Fruit fly (Drosophila melanogaster) whole organism, prepupa: ENCODE results near the gene CG46394.

Experiments
- Blimp-1 ChIP-seq: fragments of 200-800 bp; sonication (Bioruptor generic); optimal IDR thresholded peaks from 3 replicates; lab custom pipeline; 2017; ENCODE audit warnings: missing biosample characterization, missing genetic modification characterization, mild to moderate bottlenecking, moderate library complexity, missing genetic modification reagents
- CG10631 ChIP-seq: fragments of 200-800 bp; sonication (Bioruptor generic); optimal IDR thresholded peaks from 2 replicates; lab custom pipeline; 2016; ENCODE audit warnings: missing biosample characterization, missing genetic modification characterization
- CG10669 ChIP-seq: fragments of 200-800 bp; sonication (Bioruptor generic); optimal IDR thresholded peaks from 3 replicates; lab custom pipeline; 2018; ENCODE audit warnings: missing biosample characterization, mild to moderate bottlenecking, missing genetic modification characterization, moderate library complexity
- CG11294 ChIP-seq: fragments of 200-800 bp; sonication (Bioruptor generic); IDR thresholded peaks from 2 replicates; pipeline ENCODE4 v1.3.6; 2022; ENCODE audit warnings: missing biosample characterization, missing genetic modification characterization
- CG11762 ChIP-seq: fragments of 200-800 bp; sonication (Bioruptor generic); optimal IDR thresholded peaks from 3 replicates; lab custom pipeline; 2016; ENCODE audit warnings: missing biosample characterization, missing genetic modification characterization; ENCODE audit not compliant: insufficient read depth
- CG11902 ChIP-seq: fragments of 200-800 bp; sonication (Bioruptor generic); optimal IDR thresholded peaks from 3 replicates; lab custom pipeline; 2016; ENCODE audit warnings: missing biosample characterization, missing genetic modification characterization
- CG1621 ChIP-seq: fragments of 200-800 bp; sonication (Bioruptor generic); optimal IDR thresholded peaks from 3 replicates; lab custom pipeline; 2018; ENCODE audit warnings: missing biosample characterization, mild to moderate bottlenecking, missing genetic modification characterization
- CG3032 ChIP-seq: fragments of 200-800 bp; optimal IDR thresholded peaks from 2 replicates; lab custom pipeline; 2019; ENCODE audit warnings: missing biosample characterization, mild to moderate bottlenecking, missing genetic modification characterization, moderate library complexity
- CG31627 ChIP-seq: fragments of 200-800 bp; sonication (Bioruptor generic); optimal IDR thresholded peaks from 3 replicates; lab custom pipeline; 2016; ENCODE audit warnings: missing biosample characterization, missing genetic modification characterization
- CG32006 ChIP-seq: fragments of 200-800 bp; sonication (Bioruptor generic); optimal IDR thresholded peaks from 3 replicates; lab custom pipeline; 2017; ENCODE audit warnings: missing biosample characterization, mild to moderate bottlenecking, missing genetic modification characterization
- CG34406 ChIP-seq: fragments of 200-800 bp; sonication (Bioruptor generic); optimal IDR thresholded peaks from 3 replicates; lab custom pipeline; 2016; ENCODE audit warnings: missing biosample characterization, missing genetic modification characterization
- CG6163 ChIP-seq: fragments of 200-800 bp; sonication (Bioruptor generic); IDR thresholded peaks from 3 replicates; pipeline ENCODE4 v1.3.6; 2022; ENCODE audit warnings: missing biosample characterization, missing genetic modification characterization
- CG6276 ChIP-seq: fragments of 200-800 bp; sonication (Bioruptor generic); optimal IDR thresholded peaks from 2 replicates; lab custom pipeline; 2017; ENCODE audit warnings: missing biosample characterization, mild to moderate bottlenecking, missing genetic modification characterization
- CG6854 ChIP-seq: fragments of 200-800 bp; sonication (Bioruptor generic); optimal IDR thresholded peaks from 2 replicates; lab custom pipeline; 2017; ENCODE audit warnings: missing biosample characterization, mild to moderate bottlenecking, missing genetic modification characterization
- CG7368 ChIP-seq: fragments of 200-800 bp; sonication (Bioruptor generic); optimal IDR thresholded peaks from 3 replicates; lab custom pipeline; 2016; ENCODE audit warnings: missing biosample characterization, missing genetic modification characterization
- CG8119 ChIP-seq: fragments of 200-800 bp; sonication (Bioruptor generic); IDR thresholded peaks from 3 replicates; pipeline ENCODE4 v1.3.6; 2022; ENCODE audit warnings: missing biosample characterization, missing genetic modification characterization
- CG9139 ChIP-seq: fragments of 200-800 bp; sonication (Bioruptor generic); optimal IDR thresholded peaks from 3 replicates; lab custom pipeline; 2017; ENCODE audit warnings: missing biosample characterization, mild to moderate bottlenecking, missing genetic modification characterization
- Eip75B ChIP-seq: fragments of 200-800 bp; sonication (Bioruptor generic); optimal IDR thresholded peaks from 3 replicates; lab custom pipeline; 2016; ENCODE audit warnings: missing biosample characterization, missing genetic modification characterization
- Eip78C ChIP-seq: fragments of 200-800 bp; sonication (Bioruptor generic); peaks from one replicate; lab custom pipeline; 2016; ENCODE audit warnings: missing biosample characterization, missing genetic modification characterization
- Ets21C ChIP-seq: fragments of 200-800 bp; sonication (Bioruptor generic); optimal IDR thresholded peaks from 3 replicates; lab custom pipeline; 2016; ENCODE audit warnings: missing biosample characterization, missing genetic modification characterization
- Ets96B ChIP-seq: fragments of 200-800 bp; optimal IDR thresholded peaks from 2 replicates; lab custom pipeline; 2019; ENCODE audit warnings: missing biosample characterization, mild to moderate bottlenecking, missing genetic modification characterization, moderate library complexity
- Gug ChIP-seq: fragments of 200-800 bp; sonication (Bioruptor generic); IDR thresholded peaks from 2 replicates; pipeline ENCODE4 v1.3.6; 2022; ENCODE audit warnings: missing biosample characterization, missing genetic modification characterization
- Hr38 ChIP-seq: sonication (Bioruptor generic); optimal IDR thresholded peaks from 2 replicates; lab custom pipeline; 2016; ENCODE audit warnings: missing biosample characterization, missing genetic modification characterization
- Hr39 ChIP-seq: fragments of 200-800 bp; sonication (Bioruptor generic); optimal IDR thresholded peaks from 2 replicates; lab custom pipeline; 2016; ENCODE audit warnings: missing biosample characterization, missing genetic modification characterization
- Hr4 ChIP-seq: fragments of 200-800 bp; sonication (Bioruptor generic); optimal IDR thresholded peaks from 3 replicates; lab custom pipeline; 2016; ENCODE audit warnings: missing biosample characterization, missing genetic modification characterization
- Lpt ChIP-seq: fragments of 200-800 bp; sonication (Bioruptor generic); optimal IDR thresholded peaks from 3 replicates; lab custom pipeline; 2016; ENCODE audit warnings: missing biosample characterization, missing genetic modification characterization
- Met ChIP-seq: fragments of 200-800 bp; sonication (Bioruptor generic); optimal IDR thresholded peaks from 3 replicates; lab custom pipeline; 2016; ENCODE audit warnings: missing biosample characterization, missing genetic modification characterization
- OdsH ChIP-seq: fragments of 200-800 bp; sonication (Bioruptor generic); optimal IDR thresholded peaks from 3 replicates; lab custom pipeline; 2016; ENCODE audit warnings: missing biosample characterization, missing genetic modification characterization
- Sox102F ChIP-seq: fragments of 200-800 bp; sonication (Bioruptor generic); optimal IDR thresholded peaks from 2 replicates; lab custom pipeline; 2016; ENCODE audit warnings: missing biosample characterization, mild to moderate bottlenecking, missing genetic modification characterization
- Sox14 ChIP-seq: fragments of 200-800 bp; sonication (Bioruptor generic); optimal IDR thresholded peaks from 3 replicates; lab custom pipeline; 2016; ENCODE audit warnings: missing biosample characterization, missing genetic modification characterization
- achi ChIP-seq: fragments of 200-800 bp; sonication (Bioruptor generic); optimal IDR thresholded peaks from 3 replicates; lab custom pipeline; 2016; ENCODE audit warnings: missing biosample characterization, missing genetic modification characterization
- acj6 ChIP-seq: fragments of 200-800 bp; sonication (Bioruptor generic); optimal IDR thresholded peaks from 3 replicates; lab custom pipeline; 2016; ENCODE audit warnings: missing biosample characterization, missing genetic modification characterization
- cyc ChIP-seq: fragments of 200-800 bp; sonication (Bioruptor generic); optimal IDR thresholded peaks from 3 replicates; lab custom pipeline; 2016; ENCODE audit warnings: missing biosample characterization, missing genetic modification characterization
- dsx ChIP-seq: fragments of 200-800 bp; optimal IDR thresholded peaks from 3 replicates; lab custom pipeline; 2019; ENCODE audit warnings: missing biosample characterization, mild to moderate bottlenecking, missing genetic modification characterization, moderate library complexity; ENCODE audit not compliant: poor library complexity, severe bottlenecking
- eg ChIP-seq: fragments of 200-800 bp; sonication (Bioruptor generic); IDR thresholded peaks from 3 replicates; pipeline ENCODE4 v1.3.6; 2022; ENCODE audit warnings: missing biosample characterization, missing genetic modification characterization
- esn ChIP-seq: fragments of 200-800 bp; sonication (Bioruptor generic); optimal IDR thresholded peaks from 2 replicates; lab custom pipeline; 2016; ENCODE audit warnings: missing biosample characterization, mild to moderate bottlenecking, missing genetic modification characterization, moderate library complexity
- fd59A ChIP-seq: fragments of 200-800 bp; sonication (Bioruptor generic); optimal IDR thresholded peaks from 2 replicates; lab custom pipeline; 2017; ENCODE audit warnings: missing biosample characterization, mild to moderate bottlenecking, missing genetic modification characterization, missing genetic modification reagents
- fd85E ChIP-seq: fragments of 200-800 bp; sonication (Bioruptor generic); optimal IDR thresholded peaks from 3 replicates; lab custom pipeline; 2016; ENCODE audit warnings: missing biosample characterization, missing genetic modification characterization
- fkh ChIP-seq: fragments of 200-800 bp; sonication (Bioruptor generic); optimal IDR thresholded peaks from 3 replicates; lab custom pipeline; 2017; ENCODE audit warnings: missing biosample characterization, mild to moderate bottlenecking, missing genetic modification characterization, moderate library complexity
- lz ChIP-seq: fragments of 200-800 bp; sonication (Bioruptor generic); optimal IDR thresholded peaks from 3 replicates; lab custom pipeline; 2016; ENCODE audit warnings: missing biosample characterization, missing genetic modification characterization
- net ChIP-seq: fragments of 200-800 bp; sonication (Bioruptor generic); optimal IDR thresholded peaks from 3 replicates; lab custom pipeline; 2016; ENCODE audit warnings: missing biosample characterization, missing genetic modification characterization
- pdm3 ChIP-seq: fragments of 200-800 bp; sonication (Bioruptor generic); optimal IDR thresholded peaks from 3 replicates; lab custom pipeline; 2016; ENCODE audit warnings: missing biosample characterization, missing genetic modification characterization
- salr ChIP-seq, 2 experiments: fragments of 200-800 bp; sonication (Bioruptor generic); optimal IDR thresholded peaks; 3 replicates each; lab custom pipeline; 2016 to 2018; ENCODE audit warnings: missing biosample characterization in 2 of 2, missing genetic modification characterization in 2 of 2, mild to moderate bottlenecking in 1 of 2
- spab ChIP-seq: fragments of 200-800 bp; sonication (Bioruptor generic); optimal IDR thresholded peaks from 2 replicates; lab custom pipeline; 2017; ENCODE audit warnings: missing biosample characterization, mild to moderate bottlenecking, missing genetic modification characterization, missing genetic modification reagents
- ss ChIP-seq, 2 experiments: fragments of 200-800 bp; sonication (Bioruptor generic); optimal IDR thresholded peaks; 2 replicates in 1 of 2; 3 replicates in 1 of 2; lab custom pipeline; 2017 to 2018; ENCODE audit warnings: mild to moderate bottlenecking in 2 of 2, missing biosample characterization in 2 of 2, missing genetic modification characterization in 2 of 2, moderate library complexity in 1 of 2
- svp ChIP-seq: fragments of 200-800 bp; sonication (Bioruptor generic); peaks from one replicate; lab custom pipeline; 2016; ENCODE audit warnings: missing biosample characterization, missing genetic modification characterization
- topi ChIP-seq: fragments of 200-800 bp; sonication (Bioruptor generic); optimal IDR thresholded peaks from 3 replicates; lab custom pipeline; 2016; ENCODE audit warnings: missing biosample characterization, missing genetic modification characterization

CG46394 gene

dm6 chr3L:11560885-11561284 is 39.3 kb upstream of the CG46394 start:
- TF ChIP-seq fd85E (GFP tag; lab: Kevin White, UChicago) (no peak), Hr39 (GFP tag; lab: Kevin White, UChicago) (peak; percentile 33), svp (peak; percentile 98), OdsH (GFP tag; lab: Kevin White, UChicago) (no peak), Eip78C (GFP tag; lab: Kevin White, UChicago) (no peak), CG6163 (peak; percentile 34; the same call in 2 of the 3 replicates), fd59A (GFP tag; lab: Kevin White, UChicago) (no peak), ss (GFP tag; optimal IDR thresholded peaks at IDR 0.05; lab: Kevin White, UChicago) (peak; percentile 15 to 30), Sox102F (no peak), CG3032 (tag; lab: Kevin White, UChicago) (no peak)

dm6 chr3L:11561946-11562760 is 38.0 kb upstream of the CG46394 start, which contains the start of the genes CG7394 and Mob2:
Gene CG7394 (plus strand): TSS chr3L:11561996.
Gene Mob2 (minus strand): TSS chr3L:11562233.
- peak; percentile 87 for TF ChIP-seq net (GFP tag; lab: Kevin White, UChicago)
- peak; percentile 91 for TF ChIP-seq acj6
- TF ChIP-seq topi (GFP tag; lab: Kevin White, UChicago) = peak; percentile 87
- peak; percentile 89 for TF ChIP-seq CG34406 (GFP tag; lab: Kevin White, UChicago)
- peak; percentile 78 for TF ChIP-seq CG11902 (GFP tag; lab: Kevin White, UChicago)
- peak; percentile 72 for TF ChIP-seq Ets21C
- TF ChIP-seq fkh (GFP tag; lab: Kevin White, UChicago) = peak; percentile 86
- TF ChIP-seq CG10631 (GFP tag; lab: Kevin White, UChicago) = peak; percentile 89
- peak; percentile 88 for TF ChIP-seq CG31627
- no peak for TF ChIP-seq CG6854 (GFP tag; lab: Kevin White, UChicago)
- TF ChIP-seq CG6276 (GFP tag; lab: Kevin White, UChicago) = peak; percentile 27
- TF ChIP-seq esn (GFP tag; lab: Kevin White, UChicago) = peak; percentile 92
- TF ChIP-seq Blimp-1 (GFP tag; lab: Kevin White, UChicago) = peak; percentile 46
- TF ChIP-seq pdm3 (GFP tag; lab: Kevin White, UChicago) = peak; percentile 92
- peak; percentile 91 for TF ChIP-seq eg (GFP tag; lab: Robert Waterston, UW)
- TF ChIP-seq CG9139 (GFP tag; lab: Kevin White, UChicago) = no peak
- TF ChIP-seq CG11294 = peak; percentile 77
- TF ChIP-seq lz (GFP tag; lab: Kevin White, UChicago) = peak; percentile 86
- TF ChIP-seq CG8119 = peak; percentile 84
- TF ChIP-seq CG11762 = peak; percentile 68
- TF ChIP-seq CG32006 (GFP tag; lab: Kevin White, UChicago) = peak; percentile 84
- TF ChIP-seq Eip78C (GFP tag; lab: Kevin White, UChicago) = peak; percentile 96
- TF ChIP-seq Gug (GFP tag; lab: Robert Waterston, UW) = peak; percentile 87
- peak; percentile 60 for TF ChIP-seq Lpt (GFP tag; lab: Kevin White, UChicago)
- peak; percentile 83 for TF ChIP-seq CG10669 (GFP tag; lab: Kevin White, UChicago)
- TF ChIP-seq ss (GFP tag; optimal IDR thresholded peaks at IDR 0.05; lab: Kevin White, UChicago) = peak; percentile 48 to 69
- peak; percentile 89 for TF ChIP-seq Sox14
- TF ChIP-seq dsx = peak; percentile 80
- TF ChIP-seq Eip75B = peak; percentile 84
- peak; percentile 73 for TF ChIP-seq fd59A (GFP tag; lab: Kevin White, UChicago)
- peak; percentile 94 for TF ChIP-seq CG6163
- peak; percentile 88 for TF ChIP-seq CG7368
- peak; percentile 40 for TF ChIP-seq spab (GFP tag; lab: Kevin White, UChicago)
- TF ChIP-seq CG1621 (tag; lab: Kevin White, UChicago) = peak; percentile 49
- peak; percentile 96 for TF ChIP-seq svp
- TF ChIP-seq Hr4 = peak; percentile 93
- peak; percentile 53 for TF ChIP-seq Hr38
- peak; percentile 80 for TF ChIP-seq CG3032 (tag; lab: Kevin White, UChicago)
- TF ChIP-seq Ets96B (tag; lab: Kevin White, UChicago) = peak; percentile 85
- peak; percentile 93 for TF ChIP-seq achi (GFP tag; lab: Kevin White, UChicago)
- TF ChIP-seq Met = peak; percentile 91
- TF ChIP-seq salr (GFP tag; optimal IDR thresholded peaks at IDR 0.05; lab: Kevin White, UChicago) = peak; percentile 73 to 85
- peak; percentile 92 for TF ChIP-seq OdsH (GFP tag; lab: Kevin White, UChicago)
- peak; percentile 88 for TF ChIP-seq cyc (GFP tag; lab: Kevin White, UChicago)
